Fruit fly (Drosophila melanogaster) whole organism, embryonic: ENCODE measurements around the gene wapl.

Source experiments
- Ada2b ChIP-seq: fragments of 200-800 bp; sonication (Bioruptor generic); IDR thresholded peaks from 2 replicates; pipeline ENCODE4 v1.3.6; 2022; ENCODE audit warnings: missing biosample characterization, missing genetic modification characterization
- Adf1 ChIP-seq: fragments of 200-800 bp; sonication (Bioruptor generic); IDR thresholded peaks from 2 replicates; pipeline ENCODE4 v1.3.6; 2022; ENCODE audit warnings: missing biosample characterization, missing genetic modification characterization
- CG10366 ChIP-seq: fragments of 200-800 bp; sonication (Bioruptor generic); IDR thresholded peaks from 2 replicates; pipeline ENCODE4 v1.3.6; 2022; ENCODE audit warnings: missing biosample characterization, missing genetic modification characterization
- CG10462 ChIP-seq: fragments of 200-800 bp; sonication (Bioruptor generic); optimal IDR thresholded peaks from 2 replicates; lab custom pipeline; 2016; ENCODE audit warnings: missing biosample characterization, missing genetic modification characterization
- CG11560 ChIP-seq: fragments of 200-800 bp; sonication (Bioruptor generic); IDR thresholded peaks from 3 replicates; pipeline ENCODE4 v1.3.6; 2022; ENCODE audit warnings: missing biosample characterization, missing genetic modification characterization
- CG11723 ChIP-seq: fragments of 200-800 bp; sonication (Bioruptor generic); optimal IDR thresholded peaks from 2 replicates; lab custom pipeline; 2017; ENCODE audit warnings: missing biosample characterization, mild to moderate bottlenecking, missing genetic modification characterization
- CG15269 ChIP-seq: fragments of 200-800 bp; sonication (Bioruptor generic); optimal IDR thresholded peaks from 2 replicates; lab custom pipeline; 2018; ENCODE audit warnings: missing biosample characterization, mild to moderate bottlenecking, missing genetic modification characterization, moderate library complexity
- CG1602 ChIP-seq: fragments of 200-800 bp; sonication (Bioruptor generic); optimal IDR thresholded peaks from 3 replicates; lab custom pipeline; 2016; ENCODE audit warnings: missing biosample characterization, missing genetic modification characterization
- CG1603 ChIP-seq: fragments of 200-800 bp; sonication (Bioruptor generic); optimal IDR thresholded peaks from 2 replicates; lab custom pipeline; 2019; ENCODE audit warnings: missing biosample characterization, mild to moderate bottlenecking, missing genetic modification characterization, moderate library complexity
- CG18476 ChIP-seq: fragments of 200-800 bp; sonication (Bioruptor generic); optimal IDR thresholded peaks from 2 replicates; lab custom pipeline; 2016; ENCODE audit warnings: missing biosample characterization, mild to moderate bottlenecking, missing genetic modification characterization
- CG18619 ChIP-seq: fragments of 200-800 bp; sonication (Bioruptor generic); optimal IDR thresholded peaks from 3 replicates; lab custom pipeline; 2017; ENCODE audit warnings: missing biosample characterization, mild to moderate bottlenecking, missing genetic modification characterization
- CG18764 ChIP-seq: fragments of 200-800 bp; sonication (Bioruptor generic); optimal IDR thresholded peaks from 3 replicates; lab custom pipeline; 2016; ENCODE audit warnings: missing biosample characterization, missing genetic modification characterization
- CG2202 ChIP-seq: fragments of 200-800 bp; sonication (Bioruptor generic); optimal IDR thresholded peaks from 2 replicates; lab custom pipeline; 2018; ENCODE audit warnings: missing biosample characterization, mild to moderate bottlenecking, missing genetic modification characterization
- CG2712 ChIP-seq: fragments of 200-800 bp; optimal IDR thresholded peaks from 3 replicates; lab custom pipeline; 2019; ENCODE audit warnings: missing biosample characterization, mild to moderate bottlenecking, missing genetic modification characterization, moderate library complexity
- CG30431 ChIP-seq: fragments of 200-800 bp; sonication (Bioruptor generic); optimal IDR thresholded peaks from 2 replicates; lab custom pipeline; 2017; ENCODE audit warnings: missing biosample characterization, missing genetic modification characterization
- CG34376 ChIP-seq: fragments of 200-800 bp; sonication (Bioruptor generic); optimal IDR thresholded peaks from 2 replicates; lab custom pipeline; 2018; ENCODE audit warnings: missing biosample characterization, mild to moderate bottlenecking, missing genetic modification characterization
- CG3847 ChIP-seq: fragments of 200-800 bp; sonication (Bioruptor generic); IDR thresholded peaks from 2 replicates; pipeline ENCODE4 v1.3.6; 2022; ENCODE audit warnings: missing biosample characterization, missing genetic modification characterization
- CG4328 ChIP-seq: fragments of 200-800 bp; sonication (Bioruptor generic); optimal IDR thresholded peaks from 3 replicates; lab custom pipeline; 2017; ENCODE audit warnings: missing biosample characterization, missing genetic modification reagents, missing genetic modification characterization
- CG4854 ChIP-seq: fragments of 200-800 bp; sonication (Bioruptor generic); optimal IDR thresholded peaks from 2 replicates; lab custom pipeline; 2016; ENCODE audit warnings: missing biosample characterization, missing genetic modification characterization, inconsistent platforms
- CG5180 ChIP-seq: fragments of 200-800 bp; sonication (Bioruptor generic); optimal IDR thresholded peaks from 3 replicates; lab custom pipeline; 2017; ENCODE audit warnings: missing biosample characterization, missing genetic modification characterization, mild to moderate bottlenecking, moderate library complexity, missing genetic modification reagents
- CG6175 ChIP-seq: fragments of 200-800 bp; sonication (Bioruptor generic); IDR thresholded peaks from 3 replicates; pipeline ENCODE4 v1.3.6; 2022; ENCODE audit warnings: missing biosample characterization, missing genetic modification characterization
- CG8359 ChIP-seq: fragments of 200-800 bp; sonication (Bioruptor generic); optimal IDR thresholded peaks from 2 replicates; lab custom pipeline; 2017; ENCODE audit warnings: missing biosample characterization, mild to moderate bottlenecking, missing genetic modification characterization, borderline replicate concordance
- Doc2 ChIP-seq: fragments of 200-800 bp; sonication (Bioruptor generic); IDR thresholded peaks from 2 replicates; pipeline ENCODE4 v1.3.6; 2022; ENCODE audit warnings: missing biosample characterization, missing genetic modification characterization
- H2.0 ChIP-seq: fragments of 200-800 bp; sonication (Bioruptor generic); IDR thresholded peaks from 2 replicates; pipeline ENCODE4 v1.3.6; 2022; ENCODE audit warnings: missing biosample characterization, missing genetic modification characterization
- HLH3B ChIP-seq: fragments of 200-800 bp; sonication (Bioruptor generic); IDR thresholded peaks from 2 replicates; pipeline ENCODE4 v1.3.6; 2022; ENCODE audit warnings: missing biosample characterization, missing genetic modification characterization
- Jarid2 ChIP-seq: fragments of 200-800 bp; sonication (Bioruptor generic); optimal IDR thresholded peaks from 3 replicates; lab custom pipeline; 2017; ENCODE audit warnings: mild to moderate bottlenecking, missing biosample characterization, missing genetic modification reagents, missing genetic modification characterization
- Rx ChIP-seq: fragments of 200-800 bp; sonication (Bioruptor generic); IDR thresholded peaks from 2 replicates; pipeline ENCODE4 v1.3.6; 2022; ENCODE audit warnings: missing biosample characterization, missing genetic modification characterization
- Scr ChIP-seq: fragments of 200-800 bp; sonication (Bioruptor generic); IDR thresholded peaks from 2 replicates; pipeline ENCODE4 v1.3.6; 2022; ENCODE audit warnings: missing biosample characterization, missing genetic modification characterization; ENCODE audit not compliant: partially characterized antibody
- Taf1 ChIP-seq: fragments of 200-800 bp; sonication (Bioruptor generic); IDR thresholded peaks from 2 replicates; pipeline ENCODE4 v1.3.6; 2022; ENCODE audit warnings: missing biosample characterization, missing genetic modification characterization
- Xrp1 ChIP-seq: fragments of 200-800 bp; sonication (Bioruptor generic); IDR thresholded peaks from 2 replicates; pipeline ENCODE4 v1.3.6; 2022; ENCODE audit warnings: missing biosample characterization, missing genetic modification characterization
- ac ChIP-seq: fragments of 200-800 bp; sonication (Bioruptor generic); optimal IDR thresholded peaks from 3 replicates; lab custom pipeline; 2017; ENCODE audit warnings: missing biosample characterization, mild to moderate bottlenecking, missing genetic modification characterization
- cad ChIP-seq: fragments of >200 bp; optimal IDR thresholded peaks from 2 replicates; lab custom pipeline; 2017; ENCODE audit warnings: missing biosample characterization, missing genetic modification characterization
- cwo ChIP-seq: fragments of 200-800 bp; sonication (Bioruptor generic); optimal IDR thresholded peaks from 3 replicates; lab custom pipeline; 2017; ENCODE audit warnings: missing biosample characterization, missing genetic modification characterization, mild to moderate bottlenecking, moderate library complexity, missing genetic modification reagents
- danr ChIP-seq: fragments of 200-800 bp; sonication (Bioruptor generic); IDR thresholded peaks from 2 replicates; pipeline ENCODE4 v1.3.6; 2022; ENCODE audit warnings: missing biosample characterization, missing genetic modification characterization
- dati ChIP-seq: fragments of 200-800 bp; sonication (Bioruptor generic); IDR thresholded peaks from 2 replicates; pipeline ENCODE4 v1.3.6; 2022; ENCODE audit warnings: missing biosample characterization, missing genetic modification characterization
- en ChIP-seq: fragments of 200-800 bp; sonication (Bioruptor generic); optimal IDR thresholded peaks from 2 replicates; lab custom pipeline; 2016; ENCODE audit warnings: missing biosample characterization, missing genetic modification characterization
- fru ChIP-seq: fragments of >200 bp; optimal IDR thresholded peaks from 2 replicates; lab custom pipeline; 2017
- ftz-f1 ChIP-seq: fragments of 200-800 bp; sonication (Bioruptor generic); optimal IDR thresholded peaks from 2 replicates; lab custom pipeline; 2016; ENCODE audit warnings: missing biosample characterization, missing genetic modification characterization
- gcm2 ChIP-seq: fragments of 200-800 bp; sonication (Bioruptor generic); optimal IDR thresholded peaks from 2 replicates; lab custom pipeline; 2016; ENCODE audit warnings: missing biosample characterization, missing genetic modification characterization
- ind ChIP-seq: fragments of 200-800 bp; sonication (Bioruptor generic); optimal IDR thresholded peaks from 3 replicates; lab custom pipeline; 2016; ENCODE audit warnings: missing biosample characterization, missing genetic modification characterization
- nerfin-1 ChIP-seq: fragments of 200-800 bp; sonication (Bioruptor generic); optimal IDR thresholded peaks from 3 replicates; lab custom pipeline; 2019; ENCODE audit warnings: missing biosample characterization, mild to moderate bottlenecking, missing genetic modification characterization, moderate library complexity
- nmo ChIP-seq: fragments of 200-800 bp; sonication (Bioruptor generic); optimal IDR thresholded peaks from 2 replicates; lab custom pipeline; 2018; ENCODE audit warnings: missing biosample characterization, mild to moderate bottlenecking, missing genetic modification characterization, moderate library complexity
- oc ChIP-seq: fragments of 200-800 bp; sonication (Bioruptor generic); optimal IDR thresholded peaks from 2 replicates; lab custom pipeline; 2018; ENCODE audit warnings: missing biosample characterization, mild to moderate bottlenecking, missing genetic modification characterization, moderate library complexity
- onecut ChIP-seq: fragments of 200-800 bp; sonication (Bioruptor generic); IDR thresholded peaks from 2 replicates; pipeline ENCODE4 v1.3.6; 2022; ENCODE audit warnings: missing biosample characterization, missing genetic modification characterization
- pros ChIP-seq: fragments of 200-800 bp; sonication (Bioruptor generic); optimal IDR thresholded peaks from 3 replicates; lab custom pipeline; 2019; ENCODE audit warnings: missing biosample characterization, mild to moderate bottlenecking, missing genetic modification characterization, moderate library complexity
- pum ChIP-seq: fragments of 200-800 bp; sonication (Bioruptor generic); optimal IDR thresholded peaks from 2 replicates; lab custom pipeline; 2016; ENCODE audit warnings: missing biosample characterization, missing genetic modification characterization
- seq ChIP-seq: fragments of 200-800 bp; sonication (Bioruptor generic); IDR thresholded peaks from 2 replicates; pipeline ENCODE4 v1.3.6; 2022; ENCODE audit warnings: missing biosample characterization, missing genetic modification characterization
- stc ChIP-seq: fragments of 200-800 bp; sonication (Bioruptor generic); IDR thresholded peaks from 2 replicates; pipeline ENCODE4 v1.3.6; 2022; ENCODE audit warnings: missing biosample characterization, missing genetic modification characterization
- zf30C ChIP-seq: fragments of 200-800 bp; sonication (Bioruptor generic); optimal IDR thresholded peaks from 3 replicates; lab custom pipeline; 2018; ENCODE audit warnings: missing biosample characterization, mild to moderate bottlenecking, missing genetic modification characterization

The wapl gene

DNA sequence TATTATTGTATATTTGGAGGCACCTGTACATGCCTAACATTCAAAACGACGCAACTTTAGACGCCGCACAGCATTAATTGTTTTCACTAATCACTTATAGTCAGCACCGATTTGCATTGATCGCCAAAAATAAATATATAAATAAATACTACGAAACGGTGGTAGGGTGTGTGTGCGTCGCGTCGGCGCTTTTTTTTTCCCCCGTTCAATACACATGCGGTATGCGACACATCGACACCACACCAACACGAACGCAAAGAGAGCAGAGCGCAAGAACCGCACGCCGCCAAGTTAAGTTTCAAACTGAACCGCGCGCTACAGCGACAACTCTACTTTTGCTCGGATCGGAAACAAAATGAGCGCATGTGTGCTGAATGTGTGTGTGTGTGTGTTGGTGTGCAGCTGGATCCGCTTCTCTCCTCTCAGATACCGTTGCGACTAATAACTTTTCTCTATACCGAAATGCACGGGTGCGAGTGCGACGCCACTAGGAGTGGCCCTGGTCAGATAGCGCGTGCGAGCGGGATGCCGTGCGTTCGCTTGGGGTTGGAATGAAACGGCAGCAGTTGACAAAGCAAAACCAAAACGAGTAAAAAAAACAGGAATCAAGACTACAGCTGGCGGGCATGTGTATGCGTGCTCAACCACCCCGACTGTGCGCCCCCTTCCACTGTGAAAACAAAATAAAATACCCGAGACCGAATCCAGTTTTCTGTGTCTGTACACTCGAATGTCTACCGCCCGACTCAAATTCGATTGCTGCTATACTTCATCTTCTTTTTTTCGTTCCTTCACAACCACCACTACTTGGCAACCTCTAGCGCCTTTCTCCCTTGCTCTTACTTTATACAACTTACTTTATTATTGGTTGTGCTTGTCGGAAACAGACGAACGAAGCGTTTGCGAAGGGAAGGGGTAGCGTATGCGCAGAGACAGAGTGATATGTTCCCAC is 35.5 kb downstream of the wapl start, which contains the start of gene ph-d (continued):
- TF ChIP-seq CG4328 (GFP tag; lab: Kevin White, UChicago), result no peak
- TF ChIP-seq ind (GFP tag; lab: Kevin White, UChicago), result peak; percentile 46
- no peak for TF ChIP-seq Doc2 (GFP tag; lab: Robert Waterston, UW)
- peak; percentile 42; the same call in 1 of the 2 replicates for TF ChIP-seq HLH3B (GFP tag; lab: Robert Waterston, UW)
- TF ChIP-seq CG11560 (tag; lab: Robert Waterston, UW), result no peak
- peak; percentile 18 for TF ChIP-seq CG8359
- peak; percentile 49 for TF ChIP-seq CG2712 (tag; lab: Kevin White, UChicago)
- TF ChIP-seq onecut (GFP tag; lab: Robert Waterston, UW), result peak; percentile 19; the same call in 1 of the 2 replicates
- no peak for TF ChIP-seq CG18476 (GFP tag; lab: Kevin White, UChicago)
- TF ChIP-seq seq (GFP tag; lab: Robert Waterston, UW), result peak; percentile 80
- TF ChIP-seq nmo (GFP tag; lab: Kevin White, UChicago), result peak; percentile 59
- TF ChIP-seq Scr (GFP tag; lab: Robert Waterston, UW), result no peak
- peak; percentile 17 for TF ChIP-seq nerfin-1 (tag; lab: Kevin White, UChicago)
- TF ChIP-seq CG10462 (GFP tag; lab: Kevin White, UChicago), result peak; percentile 98
- peak; percentile 45 for TF ChIP-seq CG5180 (GFP tag; lab: Kevin White, UChicago)
- TF ChIP-seq Taf1, result no peak
- TF ChIP-seq cad, result no peak
- no peak for TF ChIP-seq zf30C (GFP tag; lab: Kevin White, UChicago)
- TF ChIP-seq CG15269 (tag; lab: Kevin White, UChicago), result peak; percentile 53
- TF ChIP-seq Adf1 (GFP tag; lab: Robert Waterston, UW), result peak; percentile 71
- peak; percentile 91 for TF ChIP-seq Jarid2
- TF ChIP-seq CG30431 (GFP tag; lab: Kevin White, UChicago), result peak; percentile 38
- 0 out of 2 replicates have a peak, but pooled peaks have one; percentile 29 for TF ChIP-seq H2.0 (GFP tag; lab: Robert Waterston, UW)
- TF ChIP-seq CG6175 (GFP tag; lab: Robert Waterston, UW), result peak; percentile 62; the same call in 2 of the 3 replicates
- peak; percentile 22 for TF ChIP-seq CG1602 (GFP tag; lab: Kevin White, UChicago)
- TF ChIP-seq CG11723 (GFP tag; lab: Kevin White, UChicago), result peak; percentile 55
- TF ChIP-seq en (GFP tag; lab: Kevin White, UChicago), result no peak
- TF ChIP-seq CG10366 (GFP tag; lab: Robert Waterston, UW), result peak; percentile 37; the same call in 1 of the 2 replicates
- TF ChIP-seq CG18764 (GFP tag; lab: Kevin White, UChicago), result no peak
- TF ChIP-seq stc (GFP tag; lab: Robert Waterston, UW), result 0 out of 2 replicates have a peak, but pooled peaks have one; percentile 8
- TF ChIP-seq danr (GFP tag; lab: Robert Waterston, UW), result no peak
- TF ChIP-seq ftz-f1 (GFP tag; lab: Kevin White, UChicago), result peak; percentile 47
- peak; percentile 38 for TF ChIP-seq CG18619 (GFP tag; lab: Kevin White, UChicago)
- no peak for TF ChIP-seq oc (tag; lab: Kevin White, UChicago)
- TF ChIP-seq CG2202 (tag; lab: Kevin White, UChicago), result no peak
- TF ChIP-seq gcm2 (GFP tag; lab: Kevin White, UChicago), result no peak
- TF ChIP-seq Ada2b (GFP tag; lab: Robert Waterston, UW), result peak; percentile 26; the same call in 1 of the 2 replicates
- peak; percentile 54; the same call in 1 of the 2 replicates for TF ChIP-seq Xrp1 (GFP tag; lab: Robert Waterston, UW)
- no peak for TF ChIP-seq dati (GFP tag; lab: Robert Waterston, UW)
- peak; percentile 5 for TF ChIP-seq cwo (GFP tag; lab: Kevin White, UChicago)
- no peak for TF ChIP-seq pum (GFP tag; lab: Kevin White, UChicago)
- TF ChIP-seq pros (GFP tag; lab: Kevin White, UChicago), result peak; percentile 100
- TF ChIP-seq CG34376 (GFP tag; lab: Kevin White, UChicago), result peak; percentile 81
- TF ChIP-seq CG3847 (GFP tag; lab: Robert Waterston, UW), result no peak
- TF ChIP-seq fru (lab: Kevin White, UChicago), result no peak
- TF ChIP-seq CG4854 (GFP tag; lab: Kevin White, UChicago), result peak; percentile 14
- peak; percentile 19; the same call in 1 of the 2 replicates for TF ChIP-seq Rx (GFP tag; lab: Robert Waterston, UW)
- TF ChIP-seq ac (GFP tag; lab: Kevin White, UChicago), result no peak
- TF ChIP-seq CG1603, result peak; percentile 14
